Worm (Caenorhabditis elegans) whole organism, L3 larva: ENCODE data around the gene K03B8.6.

Experiments
- ZK546.5 ChIP-seq: sonication (generic microtip); optimal IDR thresholded peaks from 2 replicates; lab custom pipeline; 2017; ENCODE audit warnings: missing biosample characterization, missing genetic modification characterization
- aly-2 ChIP-seq: fragments of 150-350 bp; optimal IDR thresholded peaks from 2 replicates; lab custom pipeline; 2014; ENCODE audit warnings: missing biosample characterization, missing genetic modification characterization
- ceh-28 ChIP-seq: fragments of 150-350 bp; optimal IDR thresholded peaks from 2 replicates; lab custom pipeline; 2014; ENCODE audit warnings: missing biosample characterization, missing genetic modification reagents, missing genetic modification characterization
- ceh-9 ChIP-seq: sonication (generic microtip); optimal IDR thresholded peaks from 2 replicates; lab custom pipeline; 2018; ENCODE audit warnings: missing biosample characterization, missing genetic modification characterization
- egl-5 ChIP-seq: fragments of 150-350 bp; optimal IDR thresholded peaks from 2 replicates; lab custom pipeline; 2017; ENCODE audit warnings: missing biosample characterization, missing genetic modification reagents, missing genetic modification characterization, inconsistent platforms
- elt-2 ChIP-seq: sonication (generic microtip); optimal IDR thresholded peaks from 2 replicates; lab custom pipeline; 2016; ENCODE audit warnings: missing genetic modification reagents, mild to moderate bottlenecking, missing genetic modification characterization, missing compliant biosample characterization
- elt-3 ChIP-seq, 3 experiments: fragments of 150-350 bp in 1 of 3; sonication (generic microtip) in 2 of 3; optimal IDR thresholded peaks; 2 replicates in 2 of 3; 4 replicates in 1 of 3; lab custom pipeline; 2014 to 2017; ENCODE audit warnings: missing biosample characterization in 3 of 3, missing genetic modification characterization in 3 of 3
- fkh-10 ChIP-seq: sonication (generic microtip); optimal IDR thresholded peaks from 2 replicates; lab custom pipeline; 2017; ENCODE audit warnings: missing biosample characterization, missing genetic modification reagents, missing genetic modification characterization
- fkh-2 ChIP-seq: fragments of 150-350 bp; optimal IDR thresholded peaks from 2 replicates; lab custom pipeline; 2014; ENCODE audit warnings: missing biosample characterization, missing genetic modification reagents, missing genetic modification characterization
- fos-1 ChIP-seq: fragments of 150-350 bp; optimal IDR thresholded peaks from 2 replicates; lab custom pipeline; 2014; ENCODE audit warnings: missing biosample characterization, missing genetic modification characterization
- hmg-11 ChIP-seq: sonication (generic microtip); optimal IDR thresholded peaks from 2 replicates; lab custom pipeline; 2016; ENCODE audit warnings: missing genetic modification characterization, missing compliant biosample characterization
- lin-15B ChIP-seq: fragments of 150-350 bp; optimal IDR thresholded peaks from 2 replicates; lab custom pipeline; 2014; ENCODE audit warnings: missing biosample characterization, missing genetic modification characterization
- lin-39 ChIP-seq: fragments of 150-350 bp; optimal IDR thresholded peaks from 2 replicates; lab custom pipeline; 2018; ENCODE audit warnings: missing biosample characterization, missing genetic modification reagents, missing genetic modification characterization
- lsy-12 ChIP-seq: sonication (generic microtip); optimal IDR thresholded peaks from 2 replicates; lab custom pipeline; 2016; ENCODE audit warnings: mild to moderate bottlenecking, missing genetic modification characterization, missing compliant biosample characterization
- mdl-1 ChIP-seq: fragments of 150-350 bp; optimal IDR thresholded peaks from 2 replicates; lab custom pipeline; 2014; ENCODE audit warnings: missing biosample characterization, missing genetic modification characterization
- mml-1 ChIP-seq: fragments of 150-350 bp; sonication (generic microtip); optimal IDR thresholded peaks from 3 replicates; lab custom pipeline; 2014; ENCODE audit warnings: missing biosample characterization, missing genetic modification characterization
- nfya-1 ChIP-seq: sonication (generic microtip); optimal IDR thresholded peaks from 2 replicates; lab custom pipeline; 2017; ENCODE audit warnings: missing genetic modification characterization, mild to moderate bottlenecking, missing compliant biosample characterization, antibody characterized with exemption, moderate library complexity; ENCODE audit not compliant: insufficient read depth
- nhr-11 ChIP-seq: fragments of 150-350 bp; optimal IDR thresholded peaks from 2 replicates; lab custom pipeline; 2014; ENCODE audit warnings: missing biosample characterization, missing genetic modification characterization
- nhr-12 ChIP-seq: fragments of 150-350 bp; optimal IDR thresholded peaks from 2 replicates; lab custom pipeline; 2014; ENCODE audit warnings: missing biosample characterization, missing genetic modification characterization
- nhr-237 ChIP-seq: fragments of 150-350 bp; optimal IDR thresholded peaks from 2 replicates; lab custom pipeline; 2014; ENCODE audit warnings: missing biosample characterization, missing genetic modification characterization
- nhr-25 ChIP-seq: sonication (generic microtip); optimal IDR thresholded peaks from 2 replicates; lab custom pipeline; 2017; ENCODE audit warnings: missing biosample characterization, missing genetic modification characterization
- nhr-28 ChIP-seq: fragments of 150-350 bp; optimal IDR thresholded peaks from 2 replicates; lab custom pipeline; 2014; ENCODE audit warnings: missing biosample characterization, missing genetic modification characterization
- nhr-43 ChIP-seq: sonication (generic microtip); optimal IDR thresholded peaks from 2 replicates; lab custom pipeline; 2016; ENCODE audit warnings: mild to moderate bottlenecking, missing genetic modification characterization, missing compliant biosample characterization; ENCODE audit not compliant: poor library complexity, severe bottlenecking
- nhr-67 ChIP-seq: fragments of 150-350 bp; optimal IDR thresholded peaks from 2 replicates; lab custom pipeline; 2014; ENCODE audit warnings: missing biosample characterization, missing genetic modification characterization
- nhr-76 ChIP-seq: fragments of 150-350 bp; sonication (generic microtip); optimal IDR thresholded peaks from 5 replicates; lab custom pipeline; 2014; ENCODE audit warnings: missing biosample characterization, missing genetic modification characterization
- nhr-77 ChIP-seq: fragments of 150-350 bp; optimal IDR thresholded peaks from 2 replicates; lab custom pipeline; 2014; ENCODE audit warnings: missing biosample characterization, missing genetic modification characterization
- pha-4 ChIP-seq: fragments of 150-350 bp; optimal IDR thresholded peaks from 2 replicates; lab custom pipeline; 2014; ENCODE audit warnings: missing biosample characterization, missing genetic modification reagents, missing genetic modification characterization
- pqm-1 ChIP-seq: fragments of 150-350 bp; optimal IDR thresholded peaks from 2 replicates; lab custom pipeline; 2017; ENCODE audit warnings: missing biosample characterization, missing genetic modification characterization, inconsistent platforms
- sea-2 ChIP-seq: fragments of 150-350 bp; sonication (generic microtip); optimal IDR thresholded peaks from 4 replicates; lab custom pipeline; 2014; ENCODE audit warnings: missing biosample characterization, missing genetic modification reagents, missing genetic modification characterization
- snpc-4 ChIP-seq: fragments of 150-350 bp; optimal IDR thresholded peaks from 2 replicates; lab custom pipeline; 2014; ENCODE audit warnings: missing biosample characterization, missing genetic modification characterization
- tbx-2 ChIP-seq: sonication (generic microtip); optimal IDR thresholded peaks from 2 replicates; lab custom pipeline; 2016; ENCODE audit warnings: mild to moderate bottlenecking, missing genetic modification characterization, missing compliant biosample characterization
- unc-39 ChIP-seq: sonication (generic microtip); optimal IDR thresholded peaks from 4 replicates; lab custom pipeline; 2017; ENCODE audit warnings: missing biosample characterization, missing genetic modification characterization
- unc-62 ChIP-seq: fragments of 150-350 bp; sonication (generic microtip); optimal IDR thresholded peaks from 4 replicates; lab custom pipeline; 2014; ENCODE audit warnings: missing biosample characterization, missing genetic modification reagents, missing genetic modification characterization
- ztf-11 ChIP-seq: fragments of 150-350 bp; optimal IDR thresholded peaks from 2 replicates; lab custom pipeline; 2014; ENCODE audit warnings: missing biosample characterization, missing genetic modification characterization
- ztf-4 ChIP-seq: fragments of 150-350 bp; optimal IDR thresholded peaks from 2 replicates; lab custom pipeline; 2014; ENCODE audit warnings: missing biosample characterization, missing genetic modification characterization

K03B8.6 gene

DNA sequence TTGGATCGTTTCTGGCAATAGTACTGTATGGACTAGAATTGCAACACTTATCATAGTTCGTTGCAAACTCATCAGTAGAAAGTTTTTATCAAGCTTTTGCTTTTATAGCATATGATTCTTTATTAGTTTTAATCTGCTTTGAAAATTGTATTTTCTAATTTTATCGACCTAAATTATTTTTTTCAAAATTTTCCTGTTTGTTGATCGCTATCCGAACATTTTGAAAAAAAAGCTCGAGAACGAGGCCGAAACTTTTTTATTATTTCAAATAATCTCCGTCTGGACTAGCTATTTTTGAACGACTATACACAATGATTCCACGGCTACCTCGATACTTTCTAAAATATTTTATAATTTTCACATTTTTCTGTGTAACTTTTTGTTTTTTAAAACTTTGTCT is 21.0 kb upstream of the K03B8.6 start, which contains the start of gene F55C10.4:
F55C10.4 (plus strand) TSS at position 301 of the 400 bp plus-strand sequence.
- TF ChIP-seq lsy-12 (tag; lab: Kevin White, UChicago), result no peak
- TF ChIP-seq unc-62 (GFP tag; lab: Kevin White, UChicago), result no peak
- no peak for TF ChIP-seq nhr-25 (tag; lab: Kevin White, UChicago)
- no peak for TF ChIP-seq nhr-67 (tag; lab: Kevin White, UChicago)
- no peak for TF ChIP-seq ceh-28 (tag; lab: Kevin White, UChicago)
- TF ChIP-seq nhr-43, result no peak
- TF ChIP-seq lin-39 (tag; lab: Kevin White, UChicago), result no peak
- no peak for TF ChIP-seq sea-2 (GFP tag; lab: Kevin White, UChicago)
- no peak for TF ChIP-seq elt-3 (tag; optimal IDR thresholded peaks at IDR 0.05; lab: Kevin White, UChicago)
- no peak for TF ChIP-seq fkh-2 (tag; lab: Kevin White, UChicago)
- TF ChIP-seq ztf-4 (tag; lab: Kevin White, UChicago), result no peak
- no peak for TF ChIP-seq mml-1 (tag; lab: Kevin White, UChicago)
- TF ChIP-seq nhr-237, result no peak
- TF ChIP-seq snpc-4 (tag; lab: Kevin White, UChicago), result no peak
- TF ChIP-seq pha-4, result no peak
- no peak for TF ChIP-seq ZK546.5
- TF ChIP-seq nhr-12 (tag; lab: Kevin White, UChicago), result no peak
- TF ChIP-seq egl-5 (tag; lab: Kevin White, UChicago), result no peak
- TF ChIP-seq, all 47 proteins: peak for 0

DNA sequence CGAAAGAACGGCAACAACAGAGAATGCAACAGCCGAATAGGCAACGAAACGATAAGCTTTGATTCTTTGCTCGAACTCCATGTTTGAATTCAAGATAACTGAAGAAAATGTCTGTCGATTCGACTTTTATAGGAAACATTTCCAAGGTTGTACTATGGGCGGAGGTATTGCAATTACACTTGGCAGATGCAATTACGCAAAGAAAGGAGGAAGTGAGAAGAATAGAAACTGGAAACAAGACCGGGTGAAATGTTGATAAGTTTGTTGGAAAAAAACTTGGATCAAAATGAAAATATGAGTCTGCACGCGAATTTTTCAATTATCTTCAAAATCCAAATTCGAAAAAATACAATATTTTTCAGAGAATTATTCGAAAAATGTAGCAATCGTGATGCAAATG is 17.6 kb upstream of the K03B8.6 start, which contains the start of gene col-155:
col-155 (minus strand) TSS at position 101 of the 400 bp plus-strand sequence.
- TF ChIP-seq sea-2 (GFP tag; lab: Kevin White, UChicago) (no peak), nhr-28 (tag; lab: Kevin White, UChicago) (no peak), elt-3 (tag; optimal IDR thresholded peaks at IDR 0.05; lab: Kevin White, UChicago) (no peak), nhr-76 (tag; lab: Kevin White, UChicago) (no peak), nhr-67 (tag; lab: Kevin White, UChicago) (no peak), elt-2 (tag; lab: Kevin White, UChicago) (no peak), nfya-1 (tag; lab: Kevin White, UChicago) (no peak), fos-1 (no peak), hmg-11 (tag; lab: Kevin White, UChicago) (no peak), unc-39 (tag; lab: Kevin White, UChicago) (no peak), nhr-11 (tag; lab: Kevin White, UChicago) (no peak), nhr-25 (tag; lab: Kevin White, UChicago) (no peak), ZK546.5 (no peak), pha-4 (no peak), lin-15B (tag; lab: Kevin White, UChicago) (no peak), pqm-1 (no peak)

DNA sequence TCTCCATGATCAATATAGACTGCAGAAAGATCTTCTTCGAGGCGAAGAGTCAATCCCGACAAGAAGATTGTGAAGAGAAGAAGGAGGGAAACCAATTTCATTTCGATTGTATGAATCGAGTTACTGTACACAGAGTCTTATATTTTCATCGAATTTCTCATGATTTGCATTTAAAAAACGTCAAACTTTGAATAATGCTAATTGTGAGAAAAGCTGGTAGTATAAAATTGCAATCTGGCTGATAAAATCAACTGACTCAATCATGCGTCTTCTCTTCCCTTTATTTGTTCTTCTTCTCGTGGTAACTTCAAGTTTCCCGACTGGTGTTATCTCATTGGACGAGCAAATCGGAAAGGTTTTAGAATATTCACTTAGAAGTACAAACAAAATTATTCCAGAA is 17.0 kb upstream of the K03B8.6 start, which contains the start of the genes K03B8.11 and K03B8.14:
K03B8.11 (minus strand) TSS at position 101 of the 400 bp plus-strand sequence.
K03B8.14 (plus strand) TSS at position 110 of the 400 bp plus-strand sequence.
- no peak for TF ChIP-seq lin-15B (tag; lab: Kevin White, UChicago)
- TF ChIP-seq ztf-11 (tag; lab: Kevin White, UChicago), result no peak
- no peak for TF ChIP-seq elt-3 (tag; optimal IDR thresholded peaks at IDR 0.05; lab: Kevin White, UChicago)
- TF ChIP-seq nfya-1 (tag; lab: Kevin White, UChicago), result no peak
- no peak for TF ChIP-seq mdl-1 (tag; lab: Kevin White, UChicago)
- no peak for TF ChIP-seq egl-5 (tag; lab: Kevin White, UChicago)
- no peak for TF ChIP-seq sea-2 (GFP tag; lab: Kevin White, UChicago)
- no peak for TF ChIP-seq nhr-67 (tag; lab: Kevin White, UChicago)
- TF ChIP-seq ztf-4 (tag; lab: Kevin White, UChicago), result no peak
- no peak for TF ChIP-seq nhr-25 (tag; lab: Kevin White, UChicago)
- no peak for TF ChIP-seq nhr-77 (tag; lab: Kevin White, UChicago)
- TF ChIP-seq fkh-10 (GFP tag; lab: Kevin White, UChicago), result no peak

DNA sequence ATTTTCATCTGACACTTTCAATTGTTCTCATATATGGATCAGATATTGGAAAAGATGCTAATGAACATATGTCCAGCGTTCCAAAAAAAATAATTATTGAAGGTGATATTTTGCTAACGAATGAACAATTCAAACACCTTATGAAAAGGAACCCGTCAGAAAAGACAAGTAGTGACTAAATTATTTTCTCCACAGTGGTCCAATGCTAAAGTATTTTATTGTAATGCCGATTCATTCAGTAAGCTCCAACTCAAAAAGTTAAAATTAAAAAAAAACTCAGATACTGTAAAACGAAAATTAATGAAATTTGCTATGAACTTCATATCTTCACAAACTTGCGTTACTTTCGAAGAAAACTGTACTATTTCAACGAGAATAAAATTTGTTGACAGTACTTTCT is 15.4 kb upstream of the K03B8.6 start, which contains the start of gene nas-16:
nas-16 (plus strand) TSS at position 301 of the 400 bp plus-strand sequence.
- TF ChIP-seq tbx-2 (tag; lab: Kevin White, UChicago) (no peak), aly-2 (tag; lab: Kevin White, UChicago) (no peak), fkh-2 (tag; lab: Kevin White, UChicago) (no peak), ceh-9 (tag; lab: Kevin White, UChicago) (no peak), elt-3 (tag; optimal IDR thresholded peaks at IDR 0.05; lab: Kevin White, UChicago) (no peak)
